Worm (Caenorhabditis elegans) whole organism, late embryonic: ENCODE data around the gene ribo-1.

ENCODE experiments used
- C08G9.2 ChIP-seq: sonication (generic microtip); optimal IDR thresholded peaks from 2 replicates; lab custom pipeline; 2016; ENCODE audit warnings: mild to moderate bottlenecking, missing genetic modification characterization, moderate library complexity, missing compliant biosample characterization
- F13H6.1 ChIP-seq: sonication (generic microtip); optimal IDR thresholded peaks from 2 replicates; lab custom pipeline; 2016; ENCODE audit warnings: missing genetic modification characterization, missing compliant biosample characterization
- K02D7.2 ChIP-seq: sonication (generic microtip); optimal IDR thresholded peaks from 2 replicates; lab custom pipeline; 2017; ENCODE audit warnings: mild to moderate bottlenecking, missing genetic modification characterization, missing compliant biosample characterization
- K09A11.1 ChIP-seq: sonication (generic microtip); optimal IDR thresholded peaks from 2 replicates; lab custom pipeline; 2017; ENCODE audit warnings: antibody characterized with exemption, mild to moderate bottlenecking, missing genetic modification characterization, missing compliant biosample characterization; ENCODE audit not compliant: insufficient read depth
- T23F11.4 ChIP-seq: fragments of 200-800 bp; sonication (Bioruptor generic); optimal IDR thresholded peaks from 2 replicates; lab custom pipeline; 2018; ENCODE audit warnings: mild to moderate bottlenecking, missing genetic modification characterization, missing compliant biosample characterization
- Y22D7AL.16 ChIP-seq: sonication (generic microtip); optimal IDR thresholded peaks from 2 replicates; lab custom pipeline; 2016; ENCODE audit warnings: missing genetic modification characterization, missing compliant biosample characterization
- ama-1 ChIP-seq: fragments of 150-350 bp; optimal IDR thresholded peaks from 2 replicates; lab custom pipeline; 2014
- ceh-14 ChIP-seq: sonication (generic microtip); optimal IDR thresholded peaks from 2 replicates; lab custom pipeline; 2016; ENCODE audit warnings: missing genotype, missing genetic modification characterization, missing compliant biosample characterization
- ceh-18 ChIP-seq: sonication (generic microtip); optimal IDR thresholded peaks from 2 replicates; lab custom pipeline; 2016; ENCODE audit warnings: missing genetic modification characterization, missing compliant biosample characterization
- ceh-24 ChIP-seq: sonication (generic microtip); optimal IDR thresholded peaks from 2 replicates; lab custom pipeline; 2016; ENCODE audit warnings: mild to moderate bottlenecking, missing genetic modification characterization, missing compliant biosample characterization
- ceh-31 ChIP-seq: sonication (generic microtip); optimal IDR thresholded peaks from 2 replicates; lab custom pipeline; 2016; ENCODE audit warnings: missing genetic modification characterization, missing compliant biosample characterization
- ceh-45 ChIP-seq: fragments of 200-800 bp; sonication (Bioruptor generic); IDR thresholded peaks from 2 replicates; pipeline ENCODE4 v1.3.6; 2022; ENCODE audit warnings: missing genetic modification reagents, missing genetic modification characterization, missing compliant biosample characterization
- ceh-6 ChIP-seq: fragments of 200-800 bp; sonication (Bioruptor generic); optimal IDR thresholded peaks from 2 replicates; lab custom pipeline; 2018; ENCODE audit warnings: mild to moderate bottlenecking, missing genetic modification characterization, missing compliant biosample characterization
- ceh-9 ChIP-seq: sonication (generic microtip); optimal IDR thresholded peaks from 2 replicates; lab custom pipeline; 2016; ENCODE audit warnings: mild to moderate bottlenecking, missing genetic modification characterization, inconsistent platforms, missing compliant biosample characterization
- che-1 ChIP-seq: sonication (generic microtip); optimal IDR thresholded peaks from 2 replicates; lab custom pipeline; 2016; ENCODE audit warnings: mild to moderate bottlenecking, missing genetic modification characterization, missing compliant biosample characterization
- dmd-4 ChIP-seq: sonication (generic microtip); optimal IDR thresholded peaks from 2 replicates; lab custom pipeline; 2016; ENCODE audit warnings: borderline replicate concordance, missing genetic modification characterization, missing compliant biosample characterization
- dve-1 ChIP-seq: sonication (generic microtip); optimal IDR thresholded peaks from 2 replicates; lab custom pipeline; 2017; ENCODE audit warnings: antibody characterized with exemption, mild to moderate bottlenecking, missing genetic modification characterization, missing compliant biosample characterization
- elt-2 ChIP-seq: sonication (generic microtip); optimal IDR thresholded peaks from 2 replicates; lab custom pipeline; 2016; ENCODE audit warnings: missing genetic modification reagents, missing genetic modification characterization, missing compliant biosample characterization
- elt-4 ChIP-seq: sonication (generic microtip); optimal IDR thresholded peaks from 2 replicates; lab custom pipeline; 2016; ENCODE audit warnings: missing genetic modification characterization, missing compliant biosample characterization
- eyg-1 ChIP-seq: sonication (generic microtip); optimal IDR thresholded peaks from 2 replicates; lab custom pipeline; 2016; ENCODE audit warnings: missing genotype, missing genetic modification characterization, missing compliant biosample characterization
- fkh-10 ChIP-seq: fragments of 150-350 bp; optimal IDR thresholded peaks from 2 replicates; lab custom pipeline; 2014; ENCODE audit warnings: missing biosample characterization, missing genetic modification reagents, missing genetic modification characterization
- hlh-13 ChIP-seq: fragments of 200-800 bp; sonication (Bioruptor generic); optimal IDR thresholded peaks from 2 replicates; lab custom pipeline; 2018; ENCODE audit warnings: mild to moderate bottlenecking, missing genetic modification characterization, missing compliant biosample characterization
- hlh-15 ChIP-seq: sonication (generic microtip); optimal IDR thresholded peaks from 2 replicates; lab custom pipeline; 2016; ENCODE audit warnings: missing genetic modification characterization, missing compliant biosample characterization
- hlh-30 ChIP-seq: sonication (generic microtip); optimal IDR thresholded peaks from 2 replicates; lab custom pipeline; 2017; ENCODE audit warnings: antibody characterized with exemption, missing genetic modification characterization, missing compliant biosample characterization; ENCODE audit not compliant: insufficient read depth
- hlh-8 ChIP-seq: sonication (generic microtip); optimal IDR thresholded peaks from 2 replicates; lab custom pipeline; 2016; ENCODE audit warnings: missing genotype, missing genetic modification characterization, missing compliant biosample characterization
- lin-11 ChIP-seq: fragments of 200-800 bp; sonication (Bioruptor generic); optimal IDR thresholded peaks from 2 replicates; lab custom pipeline; 2018; ENCODE audit warnings: mild to moderate bottlenecking, missing genetic modification characterization, missing compliant biosample characterization
- madf-2 ChIP-seq: sonication (generic microtip); optimal IDR thresholded peaks from 2 replicates; lab custom pipeline; 2017; ENCODE audit warnings: missing genetic modification characterization, missing compliant biosample characterization
- nhr-11 ChIP-seq: fragments of 150-350 bp; optimal IDR thresholded peaks from 2 replicates; lab custom pipeline; 2014; ENCODE audit warnings: missing biosample characterization, missing genetic modification characterization
- nhr-232 ChIP-seq: sonication (generic microtip); optimal IDR thresholded peaks from 2 replicates; lab custom pipeline; 2016; ENCODE audit warnings: missing genetic modification characterization, missing compliant biosample characterization
- npax-4 ChIP-seq: sonication (generic microtip); optimal IDR thresholded peaks from 2 replicates; lab custom pipeline; 2016; ENCODE audit warnings: missing genetic modification characterization, missing compliant biosample characterization
- odd-2 ChIP-seq: sonication (generic microtip); optimal IDR thresholded peaks from 2 replicates; lab custom pipeline; 2017; ENCODE audit warnings: antibody characterized with exemption, mild to moderate bottlenecking, missing genetic modification characterization, missing compliant biosample characterization
- pag-3 ChIP-seq: sonication (generic microtip); optimal IDR thresholded peaks from 2 replicates; lab custom pipeline; 2016; ENCODE audit warnings: missing compliant biosample characterization, missing genetic modification characterization, borderline replicate concordance
- pax-1 ChIP-seq: fragments of 150-350 bp; optimal IDR thresholded peaks from 2 replicates; lab custom pipeline; 2014; ENCODE audit warnings: missing biosample characterization, missing genetic modification characterization
- pha-2 ChIP-seq: sonication (generic microtip); optimal IDR thresholded peaks from 2 replicates; lab custom pipeline; 2017; ENCODE audit warnings: mild to moderate bottlenecking, missing genetic modification characterization, missing compliant biosample characterization
- pha-4 ChIP-seq: fragments of 150-350 bp; optimal IDR thresholded peaks from 2 replicates; lab custom pipeline; 2018; ENCODE audit warnings: missing biosample characterization, missing genetic modification reagents, missing genetic modification characterization
- pros-1 ChIP-seq: fragments of 150-350 bp; optimal IDR thresholded peaks from 2 replicates; lab custom pipeline; 2014; ENCODE audit warnings: missing biosample characterization, missing genetic modification reagents, missing genetic modification characterization
- ref-2 ChIP-seq: sonication (generic microtip); optimal IDR thresholded peaks from 2 replicates; lab custom pipeline; 2016; ENCODE audit warnings: missing genetic modification characterization, missing compliant biosample characterization
- sdc-2 ChIP-seq: sonication (generic microtip); optimal IDR thresholded peaks from 2 replicates; lab custom pipeline; 2016; ENCODE audit warnings: missing genotype, missing genetic modification characterization, missing compliant biosample characterization
- sox-2 ChIP-seq: fragments of 200-800 bp; sonication (Bioruptor generic); IDR thresholded peaks from 2 replicates; pipeline ENCODE4 v1.3.6; 2022; ENCODE audit warnings: missing genetic modification reagents, missing genetic modification characterization, missing compliant biosample characterization
- tbx-2 ChIP-seq: sonication (generic microtip); optimal IDR thresholded peaks from 2 replicates; lab custom pipeline; 2016; ENCODE audit warnings: missing genetic modification characterization, missing compliant biosample characterization
- tbx-7 ChIP-seq: sonication (generic microtip); optimal IDR thresholded peaks from 2 replicates; lab custom pipeline; 2016; ENCODE audit warnings: missing genotype, missing genetic modification characterization, missing compliant biosample characterization
- ttx-3 ChIP-seq: sonication (generic microtip); optimal IDR thresholded peaks from 2 replicates; lab custom pipeline; 2016; ENCODE audit warnings: missing genetic modification reagents, missing genetic modification characterization, missing compliant biosample characterization
- unc-55 ChIP-seq: sonication (generic microtip); optimal IDR thresholded peaks from 2 replicates; lab custom pipeline; 2017; ENCODE audit warnings: missing biosample characterization, missing genetic modification reagents, missing genetic modification characterization
- zip-5 ChIP-seq: sonication (generic microtip); optimal IDR thresholded peaks from 2 replicates; lab custom pipeline; 2016; ENCODE audit warnings: missing genetic modification characterization, missing compliant biosample characterization
- ztf-16 ChIP-seq: sonication (generic microtip); optimal IDR thresholded peaks from 2 replicates; lab custom pipeline; 2017; ENCODE audit warnings: missing genetic modification characterization, missing compliant biosample characterization

ribo-1 gene

DNA sequence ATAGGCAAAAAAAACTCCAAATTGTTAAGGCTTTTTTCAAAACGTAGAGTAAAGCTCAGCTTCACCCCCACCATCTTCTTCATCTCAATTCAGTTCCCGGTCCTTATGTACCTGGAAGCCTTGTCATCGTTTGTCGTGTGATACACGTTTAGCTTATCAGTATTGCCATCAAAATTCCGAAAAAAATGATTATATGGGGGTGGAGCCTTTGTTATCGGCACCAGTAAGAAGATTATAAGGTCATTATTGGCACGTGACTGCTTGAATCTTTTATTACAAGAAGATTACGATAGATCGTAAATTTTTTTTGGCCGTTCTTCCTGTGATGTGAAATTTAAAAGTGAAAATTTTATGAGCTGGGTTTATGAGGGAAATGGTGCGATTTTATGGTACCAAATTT, 30.1 kb upstream of the ribo-1 start:
- TF ChIP-seq ceh-31 (no peak), elt-2 (tag; lab: Kevin White, UChicago) (peak; percentile 13)

DNA sequence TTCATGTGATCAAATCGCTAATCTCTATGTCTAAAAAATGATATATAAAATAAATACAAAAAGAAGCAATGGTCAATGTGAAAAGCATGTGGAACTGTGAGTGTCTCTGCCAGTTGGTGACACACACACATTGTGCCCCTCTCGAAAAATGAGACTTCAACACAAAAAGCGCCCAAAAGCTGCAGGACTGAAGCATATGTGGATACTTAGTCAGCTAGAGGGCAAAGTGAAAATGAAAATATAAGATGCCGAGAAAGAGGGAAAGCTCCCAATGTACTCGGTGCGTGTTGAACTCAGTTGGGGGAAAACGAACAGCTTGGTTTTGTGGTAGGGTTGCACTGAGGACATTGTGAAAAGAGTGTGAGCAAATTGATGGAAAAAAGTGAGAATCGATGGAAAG, 29.3 kb upstream of the ribo-1 start:
- TF ChIP-seq T23F11.4 (GFP tag; lab: Kevin White, UChicago): no peak
- peak; percentile 41 for TF ChIP-seq ceh-31
- no peak for TF ChIP-seq ceh-24 (tag; lab: Kevin White, UChicago)
- peak; percentile 10 for TF ChIP-seq tbx-2
- TF ChIP-seq ceh-18 (tag; lab: Kevin White, UChicago): peak; percentile 58
- TF ChIP-seq pha-4 (tag; lab: Kevin White, UChicago): no peak
- TF ChIP-seq pros-1 (tag; lab: Kevin White, UChicago): no peak

DNA sequence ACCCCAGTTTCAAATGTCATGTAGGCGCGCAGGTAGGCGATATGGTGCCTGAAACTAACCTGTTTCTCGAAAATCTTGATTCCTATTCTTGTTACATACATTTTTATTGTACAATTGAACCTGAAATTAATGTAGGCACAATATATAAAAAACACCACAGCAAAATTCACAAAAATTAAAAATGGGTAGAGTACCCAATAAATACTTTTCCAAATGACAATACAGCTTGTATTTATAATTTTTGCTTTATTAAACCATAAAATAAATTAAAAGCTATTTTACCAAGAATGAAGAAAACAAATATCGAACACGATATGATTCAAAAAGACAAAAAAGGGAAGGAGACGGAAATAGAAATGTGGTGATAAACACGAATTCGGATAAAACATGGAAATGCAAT, 27.1 kb upstream of the ribo-1 start, which contains the start of gene tre-2:
Gene tre-2, minus strand, starts transcription at position 101 of the 400 bp plus-strand sequence.
- TF ChIP-seq ztf-16 (tag; lab: Kevin White, UChicago) (no peak), K09A11.1 (tag; lab: Kevin White, UChicago) (no peak), dve-1 (no peak), unc-55 (GFP tag; lab: Kevin White, UChicago) (no peak), pros-1 (tag; lab: Kevin White, UChicago) (no peak), madf-2 (tag; lab: Kevin White, UChicago) (no peak), pha-4 (tag; lab: Kevin White, UChicago) (no peak), ref-2 (tag; lab: Kevin White, UChicago) (no peak), odd-2 (tag; lab: Kevin White, UChicago) (no peak), ceh-14 (tag; lab: Kevin White, UChicago) (no peak), ceh-31 (no peak), hlh-8 (tag; lab: Kevin White, UChicago) (no peak), ceh-9 (no peak), hlh-15 (no peak), ttx-3 (tag; lab: Kevin White, UChicago) (no peak), C08G9.2 (tag; lab: Kevin White, UChicago) (no peak), K02D7.2 (no peak), tbx-2 (no peak)
- TF ChIP-seq, all 69 proteins: peak for 0

DNA sequence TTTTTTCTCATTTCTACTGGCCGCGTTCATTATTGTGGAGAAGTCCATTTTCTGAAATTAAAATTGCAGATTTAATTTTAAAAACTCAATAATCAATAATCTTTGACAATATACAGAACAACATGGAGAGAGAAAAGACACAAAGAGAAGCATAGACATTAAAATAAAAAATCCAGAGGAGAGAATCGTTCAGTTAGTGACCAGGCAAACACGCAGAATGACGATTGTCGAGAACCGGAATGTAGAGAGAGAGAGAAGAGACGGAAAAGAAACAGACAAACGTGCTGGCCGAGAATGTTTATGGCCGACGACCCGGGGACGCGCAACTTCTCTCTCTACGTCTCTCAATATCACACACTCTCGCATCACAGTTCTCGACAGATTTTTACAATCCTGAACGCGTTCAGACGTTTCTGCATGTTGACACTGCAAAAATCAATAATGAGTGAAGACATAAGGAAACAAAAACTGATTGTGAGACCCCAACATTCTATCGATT, 22.8 kb upstream of the ribo-1 start, which contains the start of the genes T05A12.3 and T05A12.4:
Gene T05A12.3, minus strand, starts transcription at position 51 of the 499 bp plus-strand sequence.
Gene T05A12.4, plus strand, starts transcription at position 348 of the 499 bp plus-strand sequence.
- TF ChIP-seq elt-4 (no peak), sox-2 (no peak), F13H6.1 (tag; lab: Kevin White, UChicago) (no peak), T23F11.4 (GFP tag; lab: Kevin White, UChicago) (no peak), sdc-2 (tag; lab: Kevin White, UChicago) (no peak), pha-2 (tag; lab: Kevin White, UChicago) (no peak), pha-4 (tag; lab: Kevin White, UChicago) (no peak), hlh-30 (tag; lab: Kevin White, UChicago) (no peak), ceh-45 (GFP tag; lab: Robert Waterston, UW) (no peak), hlh-13 (GFP tag; lab: Kevin White, UChicago) (no peak), unc-55 (GFP tag; lab: Kevin White, UChicago) (no peak), tbx-2 (peak; percentile 40), ama-1 (lab: Kevin White, UChicago) (no peak), eyg-1 (no peak), K09A11.1 (tag; lab: Kevin White, UChicago) (no peak), K02D7.2 (no peak), fkh-10 (no peak), nhr-232 (tag; lab: Kevin White, UChicago) (no peak), elt-2 (tag; lab: Kevin White, UChicago) (no peak), ceh-6 (no peak), ztf-16 (tag; lab: Kevin White, UChicago) (no peak), npax-4 (no peak), hlh-8 (tag; lab: Kevin White, UChicago) (no peak), che-1 (no peak), hlh-15 (no peak), pax-1 (tag; lab: Kevin White, UChicago) (no peak), Y22D7AL.16 (tag; lab: Kevin White, UChicago) (no peak), pros-1 (tag; lab: Kevin White, UChicago) (no peak), ttx-3 (tag; lab: Kevin White, UChicago) (no peak), nhr-11 (tag; lab: Kevin White, UChicago) (no peak), zip-5 (tag; lab: Kevin White, UChicago) (no peak), tbx-7 (tag; lab: Kevin White, UChicago) (no peak), pag-3 (tag; lab: Kevin White, UChicago) (no peak), lin-11 (tag; lab: Kevin White, UChicago) (no peak), ceh-18 (tag; lab: Kevin White, UChicago) (no peak), dmd-4 (tag; lab: Kevin White, UChicago) (no peak)
